Fruit fly (Drosophila melanogaster) whole organism, pupa: ENCODE data around the gene CG43680.

Experiments
- CG4496 ChIP-seq: fragments of 200-800 bp; sonication (Bioruptor generic); IDR thresholded peaks from 3 replicates; pipeline ENCODE4 v1.3.6; 2022; ENCODE audit warnings: missing biosample characterization, missing genetic modification characterization
- EcR ChIP-seq: fragments of 200-800 bp; sonication (Bioruptor generic); optimal IDR thresholded peaks from 3 replicates; lab custom pipeline; 2019; ENCODE audit warnings: missing biosample characterization, missing genetic modification characterization, mild to moderate bottlenecking, moderate library complexity, missing genetic modification reagents
- Ets98B ChIP-seq: fragments of 200-800 bp; sonication (Bioruptor generic); IDR thresholded peaks from 2 replicates; pipeline ENCODE4 v1.3.6; 2022; ENCODE audit warnings: missing biosample characterization, missing genetic modification characterization

dm6 chr3L:15050706-15051105 lies 2.4 kb downstream of the CG43680 start, which contains the start of gene CG12310:
- TF ChIP-seq CG4496 (GFP tag; lab: Robert Waterston, UW) (no peak), EcR (GFP tag; lab: Kevin White, UChicago) (no peak), Ets98B (no peak)
